4 worm cellular contexts compared by ENCODE assay signal in the genomic region with DNA sequence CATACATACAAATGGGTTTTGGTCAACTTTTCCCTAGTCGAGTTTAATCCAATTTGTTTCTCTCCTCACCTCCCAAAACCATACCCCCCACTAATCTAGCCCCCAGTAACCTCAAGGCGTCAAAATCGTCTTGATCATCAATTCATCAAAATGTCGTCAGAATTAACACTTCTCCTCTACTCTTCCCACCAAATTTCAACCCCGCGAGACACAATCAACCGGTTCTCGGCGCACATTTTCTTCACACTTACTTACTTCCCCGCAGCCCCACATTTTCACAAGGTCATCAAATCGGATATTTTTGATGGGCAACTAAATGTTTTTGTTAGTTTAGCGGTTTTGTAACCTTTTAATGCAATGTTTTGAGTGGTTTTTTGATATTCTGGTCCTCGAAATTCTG.
A peak's percentile ranks its signal among the peaks of the same experiment; 100 is the strongest.
TF ChIP-seq lines count a peak whose summit lies in the region.

No protein-coding gene starts in this region.

TF ChIP-seq in whole organism, L1 larva, 84 proteins besides CTCF, POLR2A, EP300 and RAD21 (continues in another document):
- no peak for TF ChIP-seq sox-4 (tag; optimal IDR thresholded peaks at IDR 0.05; lab: Kevin White, UChicago)
- no peak for TF ChIP-seq xbp-1 (tag; optimal IDR thresholded peaks at IDR 0.05; lab: Kevin White, UChicago)
- TF ChIP-seq ceh-82 (tag; optimal IDR thresholded peaks at IDR 0.05; lab: Kevin White, UChicago), result no peak
- no peak for TF ChIP-seq nhr-11 (tag; optimal IDR thresholded peaks at IDR 0.05; lab: Kevin White, UChicago)
- TF ChIP-seq C34B4.2 (tag; optimal IDR thresholded peaks at IDR 0.05; lab: Kevin White, UChicago), result no peak
- TF ChIP-seq dsc-1 (tag; optimal IDR thresholded peaks at IDR 0.05; lab: Kevin White, UChicago), result no peak
- no peak for TF ChIP-seq ceh-88 (GFP tag; IDR thresholded peaks at IDR 0.05; lab: Robert Waterston, UW)
- no peak for TF ChIP-seq lin-39 (tag; optimal IDR thresholded peaks at IDR 0.05; lab: Kevin White, UChicago)
- TF ChIP-seq nhr-237 (tag; optimal IDR thresholded peaks at IDR 0.05; lab: Kevin White, UChicago), result no peak
- TF ChIP-seq rnt-1 (tag; optimal IDR thresholded peaks at IDR 0.05; lab: Kevin White, UChicago), result no peak
- TF ChIP-seq fkh-10 (GFP tag; optimal IDR thresholded peaks at IDR 0.05; lab: Kevin White, UChicago), result no peak
- peak; percentile 88 for TF ChIP-seq nhr-85 (tag; lab: Kevin White, UChicago)
- no peak for TF ChIP-seq ets-5 (GFP tag; IDR thresholded peaks at IDR 0.05; lab: Robert Waterston, UW)
- no peak for TF ChIP-seq C04F5.9 (tag; optimal IDR thresholded peaks at IDR 0.05; lab: Kevin White, UChicago)
- no peak for TF ChIP-seq tlp-1 (tag; optimal IDR thresholded peaks at IDR 0.05; lab: Kevin White, UChicago)
- no peak for TF ChIP-seq nhr-90 (tag; optimal IDR thresholded peaks at IDR 0.05; lab: Kevin White, UChicago; ENCODE audit: poor library complexity)
- TF ChIP-seq aha-1 (tag; optimal IDR thresholded peaks at IDR 0.05; lab: Kevin White, UChicago), result no peak
- no peak for TF ChIP-seq fos-1 (tag; optimal IDR thresholded peaks at IDR 0.05; lab: Kevin White, UChicago)
- TF ChIP-seq lin-15B (tag; optimal IDR thresholded peaks at IDR 0.05; lab: Kevin White, UChicago), result no peak
- TF ChIP-seq ceh-8 (GFP tag; optimal IDR thresholded peaks at IDR 0.05; lab: Kevin White, UChicago), result no peak
- TF ChIP-seq unc-30 (tag; optimal IDR thresholded peaks at IDR 0.05; lab: Kevin White, UChicago), result no peak
- TF ChIP-seq sptf-1 (tag; optimal IDR thresholded peaks at IDR 0.05; lab: Kevin White, UChicago), result no peak
- no peak for TF ChIP-seq unc-62 (GFP tag; optimal IDR thresholded peaks at IDR 0.05; lab: Kevin White, UChicago)
- TF ChIP-seq mef-2 (tag; optimal IDR thresholded peaks at IDR 0.05; lab: Kevin White, UChicago), result no peak

TF ChIP-seq in whole organism, L2 larva, 48 proteins besides CTCF, POLR2A, EP300 and RAD21:
- TF ChIP-seq R02D3.7 (tag; optimal IDR thresholded peaks at IDR 0.05; lab: Kevin White, UChicago), result no peak
- TF ChIP-seq unc-55 (GFP tag; optimal IDR thresholded peaks at IDR 0.05; lab: Kevin White, UChicago), result no peak
- no peak for TF ChIP-seq nhr-12 (tag; optimal IDR thresholded peaks at IDR 0.05; lab: Kevin White, UChicago)
- TF ChIP-seq blmp-1 (tag; optimal IDR thresholded peaks at IDR 0.05; lab: Kevin White, UChicago; ENCODE audit: insufficient read depth), result peak; percentile 0
- TF ChIP-seq ceh-16 (tag; optimal IDR thresholded peaks at IDR 0.05; lab: Kevin White, UChicago), result no peak
- peak; percentile 33 for TF ChIP-seq snpc-4 (tag; optimal IDR thresholded peaks at IDR 0.05; lab: Kevin White, UChicago)
- peak; percentile 10 for TF ChIP-seq nhr-129 (tag; optimal IDR thresholded peaks at IDR 0.05; lab: Kevin White, UChicago)
- TF ChIP-seq egl-27 (tag; optimal IDR thresholded peaks at IDR 0.05; lab: Kevin White, UChicago), result no peak
- TF ChIP-seq nhr-25 (tag; optimal IDR thresholded peaks at IDR 0.05; lab: Kevin White, UChicago), result peak; percentile 59
TF ChIP-seq in whole organism, L2 larva: peak in this region for 4.

TF ChIP-seq in whole organism, L3 larva, 47 proteins besides CTCF, POLR2A, EP300 and RAD21:
- TF ChIP-seq nhr-76 (tag; optimal IDR thresholded peaks at IDR 0.05; lab: Kevin White, UChicago) (no peak), nhr-237 (tag; optimal IDR thresholded peaks at IDR 0.05; lab: Kevin White, UChicago) (no peak), ceh-16 (tag; optimal IDR thresholded peaks at IDR 0.05; lab: Kevin White, UChicago) (no peak), zag-1 (tag; optimal IDR thresholded peaks at IDR 0.05; lab: Kevin White, UChicago) (no peak), elt-2 (tag; optimal IDR thresholded peaks at IDR 0.05; lab: Kevin White, UChicago) (no peak), nhr-23 (tag; optimal IDR thresholded peaks at IDR 0.05; lab: Kevin White, UChicago) (peak; percentile 26), eor-1 (tag; optimal IDR thresholded peaks at IDR 0.05; lab: Kevin White, UChicago) (no peak), nhr-28 (tag; optimal IDR thresholded peaks at IDR 0.05; lab: Kevin White, UChicago) (no peak), nhr-25 (tag; optimal IDR thresholded peaks at IDR 0.05; lab: Kevin White, UChicago) (peak; percentile 68), unc-62 (GFP tag; optimal IDR thresholded peaks at IDR 0.05; lab: Kevin White, UChicago) (no peak)

TF ChIP-seq in whole organism, L4 larva, 104 proteins besides CTCF, POLR2A, EP300 and RAD21:
- peak; percentile 41 for TF ChIP-seq nhr-28 (tag; optimal IDR thresholded peaks at IDR 0.05; lab: Kevin White, UChicago)
- no peak for TF ChIP-seq attf-4 (tag; optimal IDR thresholded peaks at IDR 0.05; lab: Kevin White, UChicago)
- no peak for TF ChIP-seq dve-1 (tag; optimal IDR thresholded peaks at IDR 0.05; lab: Kevin White, UChicago; ENCODE audit: insufficient read depth)
- no peak for TF ChIP-seq F26F4.8 (GFP tag; conservative IDR thresholded peaks at IDR 0.05; lab: Robert Waterston, UW)
- TF ChIP-seq R02D3.7 (tag; optimal IDR thresholded peaks at IDR 0.05; lab: Kevin White, UChicago), result no peak
